Worm (Caenorhabditis elegans) whole organism, early embryonic: Measurements from ENCODE around the gene gnrr-6.

Experiments used
- B0310.2 ChIP-seq: sonication (generic microtip); optimal IDR thresholded peaks from 2 replicates; lab custom pipeline; 2016; ENCODE audit warnings: mild to moderate bottlenecking, missing genetic modification characterization, missing compliant biosample characterization
- F13C5.2 ChIP-seq: sonication (generic microtip); optimal IDR thresholded peaks from 2 replicates; lab custom pipeline; 2017; ENCODE audit warnings: mild to moderate bottlenecking, missing genetic modification characterization, inconsistent platforms, missing compliant biosample characterization
- ama-1 ChIP-seq: fragments of 150-350 bp; optimal IDR thresholded peaks from 2 replicates; lab custom pipeline; 2014
- flt-1 ChIP-seq: fragments of 200-800 bp; sonication (Bioruptor generic); IDR thresholded peaks from 2 replicates; pipeline ENCODE4 v1.3.6; 2022; ENCODE audit warnings: missing genetic modification characterization, missing compliant biosample characterization
- hnd-1 ChIP-seq: sonication (generic microtip); optimal IDR thresholded peaks from 2 replicates; lab custom pipeline; 2016; ENCODE audit warnings: missing genetic modification characterization, missing compliant biosample characterization
- scrt-1 ChIP-seq: fragments of 200-800 bp; sonication (Bioruptor generic); IDR thresholded peaks from 2 replicates; pipeline ENCODE4 v1.3.6; 2022; ENCODE audit warnings: missing genetic modification characterization, missing compliant biosample characterization
- sea-1 ChIP-seq: fragments of 200-800 bp; sonication (Bioruptor generic); conservative IDR thresholded peaks from 2 replicates; pipeline ENCODE4 v1.3.6; 2022; ENCODE audit warnings: missing genetic modification characterization, missing compliant biosample characterization
- tbx-11 ChIP-seq: fragments of 200-800 bp; sonication (Bioruptor generic); IDR thresholded peaks from 2 replicates; pipeline ENCODE4 v1.3.6; 2022; ENCODE audit warnings: missing genetic modification characterization, missing compliant biosample characterization
- tbx-37 ChIP-seq: fragments of 200-800 bp; sonication (Bioruptor generic); conservative IDR thresholded peaks from 2 replicates; pipeline ENCODE4 v1.3.6; 2022; ENCODE audit warnings: missing genetic modification reagents, missing genetic modification characterization, missing compliant biosample characterization

DNA sequence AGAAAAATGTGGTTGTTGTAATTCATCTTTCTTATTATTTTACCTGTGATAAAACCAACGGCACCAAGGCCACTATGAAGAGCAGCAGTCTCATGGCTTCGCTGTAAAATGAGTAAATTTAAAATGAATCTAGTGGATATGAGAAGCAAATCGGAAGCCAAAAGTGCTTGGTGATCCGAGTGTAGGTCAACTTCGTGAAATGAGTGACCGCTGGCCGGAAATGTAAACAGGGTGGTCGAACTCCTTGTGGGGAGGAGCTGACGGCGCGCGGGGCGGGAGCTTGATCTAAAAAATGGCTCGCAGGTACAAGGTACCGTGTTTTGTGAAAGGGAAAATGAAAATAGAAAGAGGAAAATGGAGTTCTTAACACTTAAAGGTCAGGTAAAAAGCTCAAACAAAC lies 18.0 kb downstream of the gnrr-6 start, which contains the start of gene C34F6.1:
- TF ChIP-seq hnd-1 (tag; lab: Kevin White, UChicago) (no peak), F13C5.2 (no peak), ama-1 (lab: Kevin White, UChicago) (no peak), B0310.2 (tag; lab: Kevin White, UChicago) (no peak), flt-1 (GFP tag; lab: Robert Waterston, UW) (no peak), sea-1 (GFP tag; lab: Robert Waterston, UW) (no peak), tbx-37 (GFP tag; lab: Robert Waterston, UW) (no peak), tbx-11 (no peak), scrt-1 (GFP tag; lab: Robert Waterston, UW) (no peak)
